Fruit fly (Drosophila melanogaster): ENCODE measurements around the gene CG45263.

CG45263 gene

DNA sequence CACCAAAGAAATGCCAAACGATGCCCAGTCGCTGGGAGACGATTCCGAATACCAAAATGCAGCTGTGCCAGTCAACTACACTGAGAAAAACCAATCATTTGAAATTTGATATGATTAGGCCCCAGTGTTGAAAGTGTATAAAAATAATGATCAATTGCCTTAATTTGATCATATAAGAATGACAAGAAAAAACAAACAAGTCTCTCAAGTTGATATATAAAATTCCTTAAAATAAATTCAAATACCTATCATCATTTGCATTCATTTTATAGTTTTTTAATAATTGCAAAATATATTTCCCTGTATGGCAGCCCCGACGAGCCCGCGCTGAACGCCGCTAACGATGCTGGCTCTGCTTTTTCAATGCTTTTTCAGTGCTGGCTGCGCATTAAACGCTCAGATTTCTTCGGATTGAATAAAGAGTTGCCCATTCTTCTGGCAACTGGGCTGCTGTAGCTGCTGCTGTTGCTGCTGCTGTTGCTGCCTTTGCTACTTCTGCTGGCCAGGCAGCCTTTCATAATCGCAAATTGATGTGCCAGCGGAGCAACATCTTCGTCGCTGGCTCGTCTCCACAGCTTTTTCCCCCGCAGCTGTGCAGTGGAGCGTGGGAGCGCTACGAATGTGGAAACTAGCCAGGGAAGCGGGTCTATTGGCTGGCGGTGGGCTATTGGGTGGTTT, 7.6 kb downstream of the CG45263 start (continued):
- TF ChIP-seq CG11456 (GFP tag; IDR thresholded peaks at IDR 0.05) (0 out of 3 replicates have a peak, but pooled peaks have one; percentile 30), Ada2b (GFP tag; IDR thresholded peaks at IDR 0.05) (peak; percentile 27; the same call in 1 of the 2 replicates), kay (GFP tag; optimal IDR thresholded peaks at IDR 0.05) (no peak), CG31365 (tag; optimal IDR thresholded peaks at IDR 0.05) (no peak), CG6854 (GFP tag; optimal IDR thresholded peaks at IDR 0.05) (no peak), CG14860 (GFP tag; IDR thresholded peaks at IDR 0.05; ENCODE audit: partially characterized antibody) (no peak), Sry-δ (GFP tag; optimal IDR thresholded peaks at IDR 0.05) (no peak), CG30403 (GFP tag; optimal IDR thresholded peaks at IDR 0.05) (peak; percentile 26), Doc2 (GFP tag; IDR thresholded peaks at IDR 0.05) (no peak), esg (GFP tag; conservative IDR thresholded peaks at IDR 0.05) (no peak; the same call in 1 of the 2 replicates), z (GFP tag; IDR thresholded peaks at IDR 0.05) (no peak), danr (GFP tag; IDR thresholded peaks at IDR 0.05) (no peak), slbo (GFP tag; IDR thresholded peaks at IDR 0.05) (no peak), Bteb2 (GFP tag; optimal IDR thresholded peaks at IDR 0.05) (no peak), peb (GFP tag; IDR thresholded peaks at IDR 0.05) (no peak), CG11560 (tag; IDR thresholded peaks at IDR 0.05) (no peak), disco-r (GFP tag; optimal IDR thresholded peaks at IDR 0.05) (no peak), Awh (GFP tag; IDR thresholded peaks at IDR 0.05) (no peak), Hey (tag; optimal IDR thresholded peaks at IDR 0.05) (no peak), CG3163 (GFP tag; optimal IDR thresholded peaks at IDR 0.05) (no peak), bbx (GFP tag; IDR thresholded peaks at IDR 0.05; ENCODE audit: partially characterized antibody) (no peak), shn (GFP tag; optimal IDR thresholded peaks at IDR 0.05) (no peak), Jarid2 (GFP tag; optimal IDR thresholded peaks at IDR 0.05) (no peak), CG11247 (GFP tag; IDR thresholded peaks at IDR 0.05) (no peak), CG2116 (GFP tag; optimal IDR thresholded peaks at IDR 0.05) (no peak), bigmax (GFP tag; optimal IDR thresholded peaks at IDR 0.05) (no peak), chm (GFP tag; IDR thresholded peaks at IDR 0.05) (no peak), cato (GFP tag; optimal IDR thresholded peaks at IDR 0.05; ENCODE audit: borderline replicate concordance) (no peak), NFAT (GFP tag; IDR thresholded peaks at IDR 0.05) (no peak), ato (GFP tag; IDR thresholded peaks at IDR 0.05; ENCODE audit: partially characterized antibody) (no peak), CG2678 (tag; optimal IDR thresholded peaks at IDR 0.05) (peak; percentile 56), org-1 (GFP tag; optimal IDR thresholded peaks at IDR 0.05) (no peak), br (optimal IDR thresholded peaks at IDR 0.05) (no peak), CG10147 (GFP tag; optimal IDR thresholded peaks at IDR 0.05) (no peak), Aef1 (GFP tag; IDR thresholded peaks at IDR 0.05) (no peak), CG2712 (tag; optimal IDR thresholded peaks at IDR 0.05) (peak; percentile 42), CG17829 (tag; optimal IDR thresholded peaks at IDR 0.05) (peak; percentile 45), pita (GFP tag; optimal IDR thresholded peaks at IDR 0.05) (no peak), slou (GFP tag; optimal IDR thresholded peaks at IDR 0.05) (no peak), Hr78 (GFP tag; optimal IDR thresholded peaks at IDR 0.05) (no peak), CG1024 (GFP tag; IDR thresholded peaks at IDR 0.05) (no peak), Max (GFP tag; optimal IDR thresholded peaks at IDR 0.05) (no peak), CG42726 (GFP tag; IDR thresholded peaks at IDR 0.05; ENCODE audit: partially characterized antibody) (no peak), her (GFP tag; optimal IDR thresholded peaks at IDR 0.05) (no peak), prd (optimal IDR thresholded peaks at IDR 0.05) (no peak), prd (GFP tag; IDR thresholded peaks at IDR 0.05) (peak; percentile 54; the same call in 2 of the 3 replicates), CG10366 (GFP tag; IDR thresholded peaks at IDR 0.05) (peak; percentile 39; the same call in 1 of the 2 replicates), CG3065 (GFP tag; optimal IDR thresholded peaks at IDR 0.05) (no peak), aop (GFP tag; IDR thresholded peaks at IDR 0.05) (no peak), CoRest (tag; optimal IDR thresholded peaks at IDR 0.05) (peak; percentile 53), CG32532 (GFP tag; IDR thresholded peaks at IDR 0.05) (no peak)

Measured in whole organism, embryonic.